Worm (Caenorhabditis elegans): Measurements from ENCODE around the gene sma-4.

ce11 chrIII:5802971-5803370 lies 13.1 kb upstream of the sma-4 start, which contains the start of the genes polq-1 and him-10:
- no peak for TF ChIP-seq nhr-6 (tag; optimal IDR thresholded peaks at IDR 0.05)
- no peak for TF ChIP-seq aly-2 (tag; optimal IDR thresholded peaks at IDR 0.05)
- no peak for TF ChIP-seq snpc-4 (tag; optimal IDR thresholded peaks at IDR 0.05)
- TF ChIP-seq aha-1 (tag) = no peak
